Worm (Caenorhabditis elegans) whole organism, late embryonic: ENCODE results near the gene trpl-5.

Experiments
- K09A11.1 ChIP-seq: sonication (generic microtip); optimal IDR thresholded peaks from 2 replicates; lab custom pipeline; 2017; ENCODE audit warnings: antibody characterized with exemption, mild to moderate bottlenecking, missing genetic modification characterization, missing compliant biosample characterization; ENCODE audit not compliant: insufficient read depth
- ama-1 ChIP-seq: fragments of 150-350 bp; optimal IDR thresholded peaks from 2 replicates; lab custom pipeline; 2014
- ceh-22 ChIP-seq: sonication (generic microtip); optimal IDR thresholded peaks from 2 replicates; lab custom pipeline; 2017; ENCODE audit warnings: missing biosample characterization, missing genetic modification characterization
- dmd-4 ChIP-seq: sonication (generic microtip); optimal IDR thresholded peaks from 2 replicates; lab custom pipeline; 2016; ENCODE audit warnings: borderline replicate concordance, missing genetic modification characterization, missing compliant biosample characterization
- hlh-15 ChIP-seq: sonication (generic microtip); optimal IDR thresholded peaks from 2 replicates; lab custom pipeline; 2016; ENCODE audit warnings: missing genetic modification characterization, missing compliant biosample characterization
- madf-2 ChIP-seq: sonication (generic microtip); optimal IDR thresholded peaks from 2 replicates; lab custom pipeline; 2017; ENCODE audit warnings: missing genetic modification characterization, missing compliant biosample characterization
- nhr-11 ChIP-seq: fragments of 150-350 bp; optimal IDR thresholded peaks from 2 replicates; lab custom pipeline; 2014; ENCODE audit warnings: missing biosample characterization, missing genetic modification characterization
- npax-4 ChIP-seq: sonication (generic microtip); optimal IDR thresholded peaks from 2 replicates; lab custom pipeline; 2016; ENCODE audit warnings: missing genetic modification characterization, missing compliant biosample characterization
- pha-2 ChIP-seq: sonication (generic microtip); optimal IDR thresholded peaks from 2 replicates; lab custom pipeline; 2017; ENCODE audit warnings: mild to moderate bottlenecking, missing genetic modification characterization, missing compliant biosample characterization
- pha-4 ChIP-seq: fragments of 150-350 bp; optimal IDR thresholded peaks from 2 replicates; lab custom pipeline; 2018; ENCODE audit warnings: missing biosample characterization, missing genetic modification reagents, missing genetic modification characterization
- pqm-1 ChIP-seq: sonication (generic microtip); optimal IDR thresholded peaks from 2 replicates; lab custom pipeline; 2016; ENCODE audit warnings: missing genetic modification characterization, missing compliant biosample characterization
- sdc-2 ChIP-seq: sonication (generic microtip); optimal IDR thresholded peaks from 2 replicates; lab custom pipeline; 2016; ENCODE audit warnings: missing genotype, missing genetic modification characterization, missing compliant biosample characterization

- TF ChIP-seq hlh-15 (tag; lab: Kevin White, UChicago) (no peak), dmd-4 (tag; lab: Kevin White, UChicago) (no peak), madf-2 (tag; lab: Kevin White, UChicago) (no peak), npax-4 (tag; lab: Kevin White, UChicago) (no peak), pha-4 (tag; lab: Kevin White, UChicago) (no peak), ama-1 (lab: Kevin White, UChicago) (no peak), K09A11.1 (tag; lab: Kevin White, UChicago) (no peak), nhr-11 (tag; lab: Kevin White, UChicago) (no peak), ceh-22 (no peak), sdc-2 (no peak), pqm-1 (no peak), pha-2 (tag; lab: Kevin White, UChicago) (no peak)
Observed at ce11 chrII:2099139-2099976, 8.9 kb upstream of the trpl-5 start, which contains the start of gene math-42.
